Fruit fly (Drosophila melanogaster): ENCODE results near the gene mthl10.

The mthl10 gene

dm6 chr3L:292146-292776 lies 50.5 kb downstream of the mthl10 start (continued):
- peak; percentile 42 for TF ChIP-seq Sry-δ (GFP tag; optimal IDR thresholded peaks at IDR 0.05)
- peak; percentile 38 for TF ChIP-seq CG7987 (GFP tag; optimal IDR thresholded peaks at IDR 0.05)
- no peak for TF ChIP-seq Antp (GFP tag; optimal IDR thresholded peaks at IDR 0.05)
- no peak for TF ChIP-seq Fer3 (tag; optimal IDR thresholded peaks at IDR 0.05)
- no peak for TF ChIP-seq tup (GFP tag; optimal IDR thresholded peaks at IDR 0.05)
- TF ChIP-seq Blimp-1 (GFP tag; optimal IDR thresholded peaks at IDR 0.05) = no peak
- no peak for TF ChIP-seq odd (GFP tag; optimal IDR thresholded peaks at IDR 0.05)
- no peak for TF ChIP-seq ranshi (GFP tag; IDR thresholded peaks at IDR 0.05)
- TF ChIP-seq slp2 (GFP tag; optimal IDR thresholded peaks at IDR 0.05) = no peak
- TF ChIP-seq NFAT (GFP tag; IDR thresholded peaks at IDR 0.05) = no peak
- TF ChIP-seq Deaf1 (tag; optimal IDR thresholded peaks at IDR 0.05) = peak; percentile 58
- peak; percentile 10 for TF ChIP-seq CG34376 (GFP tag; optimal IDR thresholded peaks at IDR 0.05)
- TF ChIP-seq ttk (GFP tag; IDR thresholded peaks at IDR 0.05) = no peak
- TF ChIP-seq CG3281 (GFP tag; optimal IDR thresholded peaks at IDR 0.05) = peak; percentile 39
- no peak for TF ChIP-seq CG30403 (GFP tag; optimal IDR thresholded peaks at IDR 0.05)
- TF ChIP-seq tio (GFP tag; optimal IDR thresholded peaks at IDR 0.05) = no peak
- TF ChIP-seq CG12236 (GFP tag; optimal IDR thresholded peaks at IDR 0.05) = no peak
- TF ChIP-seq hth (optimal IDR thresholded peaks at IDR 0.05) = no peak
- 0 out of 3 replicates have a peak, but pooled peaks have one; percentile 24 for TF ChIP-seq zfh1 (GFP tag; IDR thresholded peaks at IDR 0.05)
- TF ChIP-seq pita (GFP tag; optimal IDR thresholded peaks at IDR 0.05) = peak; percentile 88
- TF ChIP-seq HmgZ (tag; optimal IDR thresholded peaks at IDR 0.05) = peak; percentile 68
- no peak for TF ChIP-seq CG7357 (GFP tag; IDR thresholded peaks at IDR 0.05)
- TF ChIP-seq ewg (GFP tag; optimal IDR thresholded peaks at IDR 0.05) = peak; percentile 95
- no peak for TF ChIP-seq Sox102F (GFP tag; optimal IDR thresholded peaks at IDR 0.05)
- TF ChIP-seq trh (GFP tag; optimal IDR thresholded peaks at IDR 0.05) = no peak
- peak; percentile 2 for TF ChIP-seq CG17802 (tag; optimal IDR thresholded peaks at IDR 0.05)
- TF ChIP-seq dan (GFP tag; IDR thresholded peaks at IDR 0.05) = no peak
- no peak for TF ChIP-seq slou (GFP tag; optimal IDR thresholded peaks at IDR 0.05)
- no peak for TF ChIP-seq da (GFP tag; optimal IDR thresholded peaks at IDR 0.05)
- no peak for TF ChIP-seq br (optimal IDR thresholded peaks at IDR 0.05)
- no peak for TF ChIP-seq CG18476 (GFP tag; optimal IDR thresholded peaks at IDR 0.05)
- TF ChIP-seq Rx (GFP tag; IDR thresholded peaks at IDR 0.05) = no peak
- TF ChIP-seq Mes4 (GFP tag; optimal IDR thresholded peaks at IDR 0.05) = no peak
- peak; percentile 63 for TF ChIP-seq CG8924 (tag; optimal IDR thresholded peaks at IDR 0.05)
- peak; percentile 93 for TF ChIP-seq pzg (GFP tag; optimal IDR thresholded peaks at IDR 0.05)
- TF ChIP-seq CTCF (GFP tag; optimal IDR thresholded peaks at IDR 0.05) = peak; percentile 57
- TF ChIP-seq nau (GFP tag; optimal IDR thresholded peaks at IDR 0.05) = no peak
- TF ChIP-seq Dref (GFP tag; IDR thresholded peaks at IDR 0.05) = 0 out of 2 replicates have a peak, but pooled peaks have one; percentile 29
- peak; percentile 53; the same call in 1 of the 2 replicates for TF ChIP-seq onecut (GFP tag; IDR thresholded peaks at IDR 0.05)
- peak; percentile 16 for TF ChIP-seq CG7928 (GFP tag; optimal IDR thresholded peaks at IDR 0.05)
- no peak for TF ChIP-seq Mrtf (GFP tag; IDR thresholded peaks at IDR 0.05)
- TF ChIP-seq pb (GFP tag; optimal IDR thresholded peaks at IDR 0.05) = no peak
- no peak for TF ChIP-seq lola (GFP tag; optimal IDR thresholded peaks at IDR 0.05)
- TF ChIP-seq CG10431 (GFP tag; optimal IDR thresholded peaks at IDR 0.05) = no peak
- TF ChIP-seq Eip74EF (GFP tag; optimal IDR thresholded peaks at IDR 0.05) = no peak
- no peak for TF ChIP-seq lmd (GFP tag; IDR thresholded peaks at IDR 0.05)
- no peak for TF ChIP-seq btn (GFP tag; optimal IDR thresholded peaks at IDR 0.05)
- no peak for TF ChIP-seq CG9437 (GFP tag; optimal IDR thresholded peaks at IDR 0.05)
- TF ChIP-seq cg (GFP tag; optimal IDR thresholded peaks at IDR 0.05) = peak; percentile 49
- TF ChIP-seq CG3838 (GFP tag; optimal IDR thresholded peaks at IDR 0.05) = no peak
- no peak for TF ChIP-seq Optix (GFP tag; IDR thresholded peaks at IDR 0.05)
- peak; percentile 91 for TF ChIP-seq sqz (GFP tag; optimal IDR thresholded peaks at IDR 0.05)
